Worm (Caenorhabditis elegans): ENCODE data around the gene glb-1.

glb-1 gene

DNA sequence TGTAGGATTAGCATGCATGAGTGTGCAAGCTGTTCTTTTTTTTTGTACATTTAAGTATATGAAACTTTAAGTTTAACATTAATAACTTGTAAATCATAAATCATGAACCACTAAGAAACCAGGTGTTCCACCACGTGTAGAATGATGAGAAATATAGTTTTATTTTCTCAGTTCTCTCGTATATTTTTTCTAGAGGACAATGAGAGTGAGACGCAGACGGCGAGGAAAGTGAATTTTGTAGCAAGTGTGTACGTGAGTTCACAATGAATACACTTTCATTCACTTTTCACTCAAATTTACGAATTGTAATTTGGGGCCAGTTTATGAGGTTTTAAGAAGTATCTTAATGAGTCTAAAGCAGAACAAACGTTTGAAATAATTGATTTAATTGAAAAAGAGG is 3.4 kb upstream of the glb-1 start (continued):
- TF ChIP-seq hlh-26 (GFP tag; conservative IDR thresholded peaks at IDR 0.05) = no peak

DNA sequence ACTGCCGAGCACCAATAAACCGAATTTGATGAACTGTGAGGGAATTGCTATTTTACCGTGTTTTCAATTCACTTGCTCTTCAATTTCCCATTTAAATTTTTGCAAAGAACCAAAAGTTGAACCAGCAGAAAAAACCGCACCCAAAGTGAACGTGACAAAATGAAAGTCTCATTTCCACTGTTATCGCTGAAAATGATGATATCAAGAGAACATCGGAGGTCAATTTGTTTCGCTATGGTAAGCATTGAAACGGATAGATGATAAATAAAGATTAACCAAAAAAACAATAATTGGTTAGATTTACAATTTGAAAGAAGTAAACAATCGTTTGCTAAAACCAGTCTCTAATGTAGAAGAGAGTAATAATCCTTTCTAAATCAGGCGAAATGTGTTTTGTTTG is 2.4 kb upstream of the glb-1 start:
- no peak for TF ChIP-seq nfyb-1 (GFP tag; IDR thresholded peaks at IDR 0.05)
- TF ChIP-seq athp-1 (tag; optimal IDR thresholded peaks at IDR 0.05) = no peak
- no peak for TF ChIP-seq rcor-1 (GFP tag; IDR thresholded peaks at IDR 0.05)
- TF ChIP-seq F39B2.1 (GFP tag; IDR thresholded peaks at IDR 0.05) = no peak
- no peak for TF ChIP-seq let-607 (tag; optimal IDR thresholded peaks at IDR 0.05)
- no peak for TF ChIP-seq B0035.1 (tag; optimal IDR thresholded peaks at IDR 0.05)
- no peak for TF ChIP-seq T26A5.8 (tag; optimal IDR thresholded peaks at IDR 0.05)
- no peak for TF ChIP-seq ztf-18 (tag; optimal IDR thresholded peaks at IDR 0.05)
- no peak for TF ChIP-seq aptf-3 (GFP tag; IDR thresholded peaks at IDR 0.05)

DNA sequence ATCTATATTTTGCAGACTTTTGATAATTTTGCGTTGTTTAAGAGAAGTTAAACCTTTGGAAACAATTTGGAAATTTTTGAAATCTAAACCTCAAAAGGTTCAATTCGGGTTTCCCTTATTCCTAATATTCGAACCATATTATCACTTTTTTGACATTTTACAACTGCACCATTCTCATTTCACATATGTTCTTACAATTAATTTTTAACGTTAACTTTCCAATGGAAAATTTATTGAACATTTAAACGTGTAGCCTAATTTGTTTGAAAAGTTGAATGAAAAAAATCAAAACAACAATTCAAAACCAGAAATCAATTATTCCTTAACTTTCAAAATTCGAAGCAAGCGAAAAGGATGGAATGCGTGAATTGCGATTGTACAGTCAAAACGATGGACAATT is 847 bp upstream of the glb-1 start, which contains the start of gene ZK637.12:
TSS of gene ZK637.12 (plus strand) at position 301 of the 400 bp plus-strand sequence.
- TF ChIP-seq F57C9.4 (tag; optimal IDR thresholded peaks at IDR 0.05) (no peak), lin-35 (GFP tag; optimal IDR thresholded peaks at IDR 0.05) (no peak), ZK185.1 (tag; optimal IDR thresholded peaks at IDR 0.05; ENCODE audit: poor library complexity, severe bottlenecking) (no peak), B0035.1 (tag; optimal IDR thresholded peaks at IDR 0.05) (no peak), pbrm-1 (GFP tag; IDR thresholded peaks at IDR 0.05) (no peak), F52B5.7 (tag; optimal IDR thresholded peaks at IDR 0.05) (no peak), lsl-1 (GFP tag; optimal IDR thresholded peaks at IDR 0.05) (no peak), ztf-28 (GFP tag; IDR thresholded peaks at IDR 0.05) (no peak), snpc-1.1 (tag; optimal IDR thresholded peaks at IDR 0.05; ENCODE audit: insufficient read depth) (no peak), nhr-90 (tag; optimal IDR thresholded peaks at IDR 0.05) (no peak), C17E4.6 (GFP tag; IDR thresholded peaks at IDR 0.05) (no peak), snpc-4 (GFP tag; optimal IDR thresholded peaks at IDR 0.05) (no peak), snpc-4 (tag; optimal IDR thresholded peaks at IDR 0.05) (no peak), fkh-3 (tag; optimal IDR thresholded peaks at IDR 0.05) (no peak)

DNA sequence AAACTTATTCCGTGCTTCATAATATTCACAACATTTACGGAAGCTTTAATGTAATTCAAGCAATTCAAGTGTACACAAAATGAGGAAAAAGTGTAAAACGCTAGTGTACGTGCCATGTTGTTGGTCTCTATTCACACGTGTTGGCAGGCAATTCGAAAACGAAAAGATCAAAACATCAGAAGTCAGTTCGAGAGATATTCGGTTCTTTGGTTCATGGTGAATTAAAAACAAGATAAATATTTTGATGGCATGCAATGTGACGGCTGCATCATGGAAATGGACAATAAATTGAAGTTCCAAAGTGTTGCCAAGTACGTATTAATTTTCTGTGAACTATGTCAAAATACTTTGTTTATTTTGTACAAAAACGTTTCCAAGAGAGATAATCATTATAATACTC is 1.0 kb downstream of the glb-1 start:
- TF ChIP-seq ama-1 (optimal IDR thresholded peaks at IDR 0.05) (peak; percentile 63), ama-1 (GFP tag; optimal IDR thresholded peaks at IDR 0.05) (no peak), let-526 (GFP tag; IDR thresholded peaks at IDR 0.05) (no peak), B0035.1 (tag; optimal IDR thresholded peaks at IDR 0.05) (no peak)

DNA sequence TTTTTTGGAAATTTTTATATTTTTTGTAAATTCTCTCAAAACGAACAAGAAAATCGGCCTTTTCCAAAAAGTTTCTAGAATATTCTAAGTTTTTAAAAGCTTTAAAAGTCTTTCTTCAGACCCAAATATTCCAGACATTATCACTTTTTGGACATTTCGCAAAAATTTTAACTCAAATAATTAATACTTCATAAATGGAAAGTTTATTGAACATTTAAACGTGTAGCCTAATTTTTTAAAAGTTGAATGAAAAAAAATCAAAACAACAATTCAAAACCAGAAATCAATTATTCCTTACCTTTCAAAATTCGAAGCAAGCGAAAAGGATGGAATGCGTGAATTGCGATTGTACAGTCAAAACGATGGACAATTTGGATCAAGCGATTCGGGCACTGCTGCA is 3.3 kb downstream of the glb-1 start, which contains the start of gene ZK637.15:
TSS of gene ZK637.15 (plus strand) at position 301 of the 400 bp plus-strand sequence.
- TF ChIP-seq D2030.7 (GFP tag; IDR thresholded peaks at IDR 0.05) = no peak

DNA sequence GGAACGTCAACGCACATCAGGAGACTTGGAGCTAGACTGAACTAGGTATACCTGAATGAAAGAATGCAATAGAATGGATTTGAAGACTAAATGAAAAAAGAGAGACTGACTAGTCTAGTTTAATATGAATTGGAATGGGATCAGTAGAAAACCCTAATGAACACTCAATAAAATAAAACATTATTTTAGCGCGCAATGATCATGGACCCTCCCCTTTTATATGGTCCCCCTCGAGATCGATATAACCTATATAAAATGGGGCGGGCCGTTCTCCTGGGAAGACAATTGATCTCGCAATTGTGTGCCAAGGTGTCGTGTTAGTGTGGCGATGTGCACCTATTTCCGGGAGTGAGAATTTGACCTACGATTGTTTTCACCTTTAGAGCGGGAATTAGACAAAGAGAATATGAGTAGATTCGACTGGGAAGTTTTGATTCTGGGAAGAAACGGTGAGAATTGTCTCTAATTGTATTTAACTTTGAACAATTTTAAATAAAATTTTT is 5.2 kb downstream of the glb-1 start, which contains the start of gene cdc-25.3:
TSS of gene cdc-25.3 (minus strand) at position 51 of the 503 bp plus-strand sequence.
- TF ChIP-seq cebp-2 (GFP tag; IDR thresholded peaks at IDR 0.05) (no peak), tbp1 (GFP tag; optimal IDR thresholded peaks at IDR 0.05) (no peak), hmg-1.2 (GFP tag; IDR thresholded peaks at IDR 0.05) (peak; percentile 26; the same call in 1 of the 2 replicates), madf-6 (GFP tag; IDR thresholded peaks at IDR 0.05) (peak; percentile 85), aptf-2 (GFP tag; conservative IDR thresholded peaks at IDR 0.05) (peak; percentile 99), efl-1 (GFP tag; optimal IDR thresholded peaks at IDR 0.05) (peak; percentile 70), aptf-3 (GFP tag; IDR thresholded peaks at IDR 0.05) (peak; percentile 87), mes-4 (tag; optimal IDR thresholded peaks at IDR 0.05) (no peak), ztf-25 (GFP tag; IDR thresholded peaks at IDR 0.05) (0 out of 2 replicates have a peak, but pooled peaks have one; percentile 13), xnd-1 (tag; optimal IDR thresholded peaks at IDR 0.05) (peak; percentile 27), C17E4.6 (GFP tag; IDR thresholded peaks at IDR 0.05) (no peak), dpl-1 (GFP tag; optimal IDR thresholded peaks at IDR 0.05) (peak; percentile 17), F33H1.4 (GFP tag; IDR thresholded peaks at IDR 0.05) (peak; percentile 26; the same call in 1 of the 2 replicates), madf-8 (GFP tag; conservative IDR thresholded peaks at IDR 0.05) (peak; percentile 27; the same call in 1 of the 2 replicates)
